Worm (Caenorhabditis elegans) whole organism, L1 larva: ENCODE results near the gene T28F3.11.

Experiments
- C16A3.4 ChIP-seq: fragments of 150-350 bp; optimal IDR thresholded peaks from 2 replicates; lab custom pipeline; 2014; ENCODE audit warnings: missing biosample characterization, missing genetic modification characterization
- Y116A8C.19 ChIP-seq: sonication (generic microtip); optimal IDR thresholded peaks from 2 replicates; lab custom pipeline; 2016; ENCODE audit warnings: missing compliant biosample characterization, missing genetic modification characterization, borderline replicate concordance
- aha-1 ChIP-seq: fragments of 150-350 bp; optimal IDR thresholded peaks from 2 replicates; lab custom pipeline; 2014; ENCODE audit warnings: missing biosample characterization, missing genetic modification characterization
- aly-2 ChIP-seq: fragments of 150-350 bp; optimal IDR thresholded peaks from 2 replicates; lab custom pipeline; 2014; ENCODE audit warnings: missing biosample characterization, missing genetic modification characterization
- ama-1 ChIP-seq: fragments of 150-350 bp; optimal IDR thresholded peaks from 2 replicates; lab custom pipeline; 2014
- blmp-1 ChIP-seq: fragments of 150-350 bp; optimal IDR thresholded peaks from 2 replicates; lab custom pipeline; 2014; ENCODE audit warnings: missing biosample characterization, missing genetic modification characterization
- ceh-63 ChIP-seq: fragments of 200-800 bp; sonication (Bioruptor generic); optimal IDR thresholded peaks from 2 replicates; lab custom pipeline; 2018; ENCODE audit warnings: mild to moderate bottlenecking, missing genetic modification characterization, missing compliant biosample characterization
- dpl-1 ChIP-seq, 3 experiments: fragments of 150-350 bp in 2 of 3; sonication (generic microtip) in 1 of 3; optimal IDR thresholded peaks; 2 replicates each; lab custom pipeline; 2014 to 2017; ENCODE audit warnings: missing biosample characterization in 3 of 3, missing genetic modification characterization in 3 of 3, missing genetic modification reagents in 3 of 3
- efl-1 ChIP-seq, 4 experiments: fragments of 150-350 bp; optimal IDR thresholded peaks in 3 of 4; peaks in 1 of 4; 1 replicate in 1 of 4; 2 replicates in 3 of 4; lab custom pipeline; 2014; ENCODE audit warnings: missing biosample characterization in 2 of 4, missing genetic modification characterization in 2 of 4, missing genetic modification reagents in 2 of 4
- efl-3 ChIP-seq: fragments of 200-800 bp; sonication (Bioruptor generic); optimal IDR thresholded peaks from 2 replicates; lab custom pipeline; 2018; ENCODE audit warnings: mild to moderate bottlenecking, missing genetic modification characterization, missing compliant biosample characterization
- egl-27 ChIP-seq, 2 experiments: fragments of 150-350 bp in 1 of 2; sonication (generic microtip); optimal IDR thresholded peaks; 3 replicates each; lab custom pipeline; 2017 to 2018; ENCODE audit warnings: missing biosample characterization in 2 of 2, missing genetic modification characterization in 2 of 2, missing genetic modification reagents in 2 of 2
- elt-2 ChIP-seq: sonication (generic microtip); optimal IDR thresholded peaks from 2 replicates; lab custom pipeline; 2016; ENCODE audit warnings: missing genetic modification characterization, mild to moderate bottlenecking, inconsistent platforms, missing compliant biosample characterization, missing genetic modification reagents
- hlh-17 ChIP-seq: fragments of 200-800 bp; sonication (Bioruptor generic); optimal IDR thresholded peaks from 2 replicates; lab custom pipeline; 2018; ENCODE audit warnings: missing genetic modification characterization, mild to moderate bottlenecking, missing compliant biosample characterization, moderate library complexity, borderline replicate concordance
- jun-1 ChIP-seq: fragments of 150-350 bp; optimal IDR thresholded peaks from 2 replicates; lab custom pipeline; 2014; ENCODE audit warnings: missing biosample characterization, missing genetic modification reagents, missing genetic modification characterization
- lin-14 ChIP-seq: fragments of 200-800 bp; sonication (Bioruptor generic); optimal IDR thresholded peaks from 2 replicates; lab custom pipeline; 2018; ENCODE audit warnings: mild to moderate bottlenecking, missing genetic modification characterization, moderate library complexity, missing compliant biosample characterization
- lin-35 ChIP-seq, 2 experiments: fragments of 150-350 bp; optimal IDR thresholded peaks; 2 replicates each; lab custom pipeline; 2014; ENCODE audit warnings: missing biosample characterization in 2 of 2, missing genetic modification characterization in 2 of 2, missing genetic modification reagents in 2 of 2
- lir-3 ChIP-seq: sonication (generic microtip); optimal IDR thresholded peaks from 2 replicates; lab custom pipeline; 2016; ENCODE audit warnings: mild to moderate bottlenecking, missing genetic modification characterization, moderate library complexity, missing compliant biosample characterization; ENCODE audit not compliant: poor library complexity
- lsy-2 ChIP-seq, 2 experiments: fragments of 150-350 bp; optimal IDR thresholded peaks; 2 replicates each; lab custom pipeline; 2014; ENCODE audit warnings: missing biosample characterization in 2 of 2, missing genetic modification characterization in 2 of 2
- mab-9 ChIP-seq: fragments of 200-800 bp; sonication (Bioruptor generic); IDR thresholded peaks from 2 replicates; pipeline ENCODE4 v1.3.6; 2022; ENCODE audit warnings: missing genetic modification reagents, missing genetic modification characterization, missing compliant biosample characterization
- mef-2 ChIP-seq: fragments of 150-350 bp; optimal IDR thresholded peaks from 2 replicates; lab custom pipeline; 2014; ENCODE audit warnings: missing biosample characterization, missing genetic modification characterization
- mep-1 ChIP-seq: fragments of 150-350 bp; optimal IDR thresholded peaks from 2 replicates; lab custom pipeline; 2014; ENCODE audit warnings: missing biosample characterization, missing genetic modification characterization
- nhr-12 ChIP-seq: sonication (generic microtip); optimal IDR thresholded peaks from 2 replicates; lab custom pipeline; 2017; ENCODE audit warnings: missing biosample characterization, missing genetic modification characterization
- nhr-19 ChIP-seq: fragments of 200-800 bp; sonication (Bioruptor generic); conservative IDR thresholded peaks from 2 replicates; pipeline ENCODE4 v1.3.6; 2022; ENCODE audit warnings: missing genetic modification characterization, missing compliant biosample characterization
- nhr-28 ChIP-seq: fragments of 150-350 bp; optimal IDR thresholded peaks from 2 replicates; lab custom pipeline; 2014; ENCODE audit warnings: missing biosample characterization, missing genetic modification characterization
- nhr-84 ChIP-seq: sonication (generic microtip); optimal IDR thresholded peaks from 2 replicates; lab custom pipeline; 2017; ENCODE audit warnings: missing biosample characterization, missing genetic modification characterization
- nhr-85 ChIP-seq: sonication (generic microtip); peaks from one replicate; lab custom pipeline; 2016; ENCODE audit warnings: missing genetic modification characterization, inconsistent platforms, missing compliant biosample characterization
- pax-3 ChIP-seq: fragments of 200-800 bp; sonication (Bioruptor generic); optimal IDR thresholded peaks from 2 replicates; lab custom pipeline; 2018; ENCODE audit warnings: mild to moderate bottlenecking, missing genetic modification characterization, moderate library complexity, missing compliant biosample characterization
- pqm-1 ChIP-seq: sonication (generic microtip); optimal IDR thresholded peaks from 3 replicates; lab custom pipeline; 2017; ENCODE audit warnings: missing biosample characterization, missing genetic modification characterization
- rnt-1 ChIP-seq: sonication (generic microtip); optimal IDR thresholded peaks from 2 replicates; lab custom pipeline; 2016; ENCODE audit warnings: mild to moderate bottlenecking, missing genetic modification characterization, moderate library complexity, missing compliant biosample characterization
- skn-1 ChIP-seq: fragments of 150-350 bp; optimal IDR thresholded peaks from 2 replicates; lab custom pipeline; 2014; ENCODE audit warnings: missing biosample characterization, missing genetic modification characterization
- sox-4 ChIP-seq: sonication (generic microtip); optimal IDR thresholded peaks from 2 replicates; lab custom pipeline; 2016; ENCODE audit warnings: missing genetic modification characterization, missing compliant biosample characterization
- tlp-1 ChIP-seq: fragments of 150-350 bp; optimal IDR thresholded peaks from 2 replicates; lab custom pipeline; 2014; ENCODE audit warnings: missing biosample characterization, missing genetic modification characterization
- unc-62 ChIP-seq: fragments of 150-350 bp; optimal IDR thresholded peaks from 2 replicates; lab custom pipeline; 2014; ENCODE audit warnings: missing biosample characterization, missing genetic modification reagents, missing genetic modification characterization
- vab-15 ChIP-seq: sonication (generic microtip); optimal IDR thresholded peaks from 2 replicates; lab custom pipeline; 2017; ENCODE audit warnings: missing genotype, mild to moderate bottlenecking, missing genetic modification characterization, missing compliant biosample characterization
- zag-1 ChIP-seq: fragments of 150-350 bp; optimal IDR thresholded peaks from 2 replicates; lab custom pipeline; 2014; ENCODE audit warnings: missing biosample characterization, missing genetic modification characterization

T28F3.11 gene

ce11 chrIV:17291629-17292199 is at the start of gene T28F3.11, which contains the start of gene slc-17.4:
TSS of gene T28F3.11 (minus strand) at chrIV:17291679.
TSS of gene slc-17.4 (minus strand) at chrIV:17291733.
- TF ChIP-seq nhr-85 (tag; lab: Kevin White, UChicago) (no peak), lin-14 (GFP tag; lab: Kevin White, UChicago) (peak; percentile 43)

ce11 chrIV:17341033-17341432 is 49.6 kb upstream of the T28F3.11 start:
- TF ChIP-seq Y116A8C.19 (tag; lab: Kevin White, UChicago) (no peak), aly-2 (tag; lab: Kevin White, UChicago) (no peak)

- TF ChIP-seq elt-2 (tag; lab: Kevin White, UChicago) (peak; percentile 87), pax-3 (no peak), zag-1 (no peak), dpl-1 (GFP tag; optimal IDR thresholded peaks at IDR 0.05; lab: Kevin White, UChicago) (no peak), hlh-17 (GFP tag; lab: Kevin White, UChicago) (no peak), nhr-84 (tag; lab: Kevin White, UChicago) (no peak), jun-1 (tag; lab: Kevin White, UChicago) (peak; percentile 76), tlp-1 (tag; lab: Kevin White, UChicago) (peak; percentile 14), ceh-63 (GFP tag; lab: Kevin White, UChicago) (no peak), lin-35 (GFP tag; optimal IDR thresholded peaks at IDR 0.05; lab: Kevin White, UChicago) (no peak), unc-62 (GFP tag; lab: Kevin White, UChicago) (no peak), ama-1 (lab: Kevin White, UChicago) (no peak), mab-9 (GFP tag; lab: Robert Waterston, UW) (no peak), pqm-1 (tag; lab: Kevin White, UChicago) (peak; percentile 23), rnt-1 (no peak), blmp-1 (tag; lab: Kevin White, UChicago) (no peak)
- TF ChIP-seq, all 84 proteins: peak for 4
Observed at ce11 chrIV:17338920-17339510, 47.5 kb upstream of the T28F3.11 start, which contains the start of gene C49C3.10. TSS of gene C49C3.10 (minus strand) at chrIV:17338970.

- TF ChIP-seq mep-1 (tag; lab: Kevin White, UChicago) = peak; percentile 29
- peak in 1 of 3 experiments; percentile 19 for TF ChIP-seq dpl-1 (GFP tag; optimal IDR thresholded peaks at IDR 0.05; lab: Kevin White, UChicago)
- TF ChIP-seq sox-4 = no peak
- TF ChIP-seq C16A3.4 = no peak
- peak; percentile 38 for TF ChIP-seq blmp-1 (tag; lab: Kevin White, UChicago)
- TF ChIP-seq nhr-28 (tag; lab: Kevin White, UChicago) = no peak
- TF ChIP-seq mef-2 = no peak
- TF ChIP-seq efl-3 (GFP tag; lab: Kevin White, UChicago) = no peak
- no peak for TF ChIP-seq egl-27 (tag; optimal IDR thresholded peaks at IDR 0.05; lab: Kevin White, UChicago)
- no peak for TF ChIP-seq nhr-12 (tag; lab: Kevin White, UChicago)
- TF ChIP-seq elt-2 (tag; lab: Kevin White, UChicago) = no peak
- no peak for TF ChIP-seq jun-1 (tag; lab: Kevin White, UChicago)
- peak; percentile 60 for TF ChIP-seq lin-14 (GFP tag; lab: Kevin White, UChicago)
- TF ChIP-seq lsy-2 (tag; optimal IDR thresholded peaks at IDR 0.05; lab: Kevin White, UChicago) = peak in 1 of 2 experiments; percentile 26
- TF ChIP-seq aha-1 = no peak
- no peak for TF ChIP-seq efl-1 (optimal IDR thresholded peaks at IDR 0.05; lab: Kevin White, UChicago)
- TF ChIP-seq efl-1 (GFP tag; optimal IDR thresholded peaks at IDR 0.05 in 1 of 2; lab: Kevin White, UChicago) = peak in 1 of 2 experiments; percentile 12
- TF ChIP-seq nhr-19 = no peak
- no peak for TF ChIP-seq pax-3
- no peak for TF ChIP-seq vab-15 (tag; lab: Kevin White, UChicago)
- no peak for TF ChIP-seq lir-3 (tag; lab: Kevin White, UChicago)
- no peak for TF ChIP-seq skn-1 (tag; lab: Kevin White, UChicago)
- TF ChIP-seq, all 84 proteins: peak for 6
Observed at ce11 chrIV:17335031-17335430, 43.6 kb upstream of the T28F3.11 start, which contains the start of gene C49C3.8. TSS of gene C49C3.8 (plus strand) at chrIV:17335203.
